Worm (Caenorhabditis elegans) whole organism, L4 larva: ENCODE results near the gene C45G9.11.
A peak's percentile ranks its signal among the peaks of the same experiment; 100 is the strongest.

ENCODE experiments used
- F10B5.3 ChIP-seq: sonication (generic microtip); optimal IDR thresholded peaks from 2 replicates; lab custom pipeline; 2016; ENCODE audit warnings: mild to moderate bottlenecking, missing genetic modification characterization, missing compliant biosample characterization
- F44E2.7 ChIP-seq: fragments of 200-800 bp; sonication (Bioruptor generic); IDR thresholded peaks from 2 replicates; pipeline ENCODE4 v2.1.2; 2022; ENCODE audit warnings: missing genetic modification characterization, missing compliant biosample characterization
- F49E8.2 ChIP-seq: sonication (generic microtip); optimal IDR thresholded peaks from 2 replicates; lab custom pipeline; 2016; ENCODE audit warnings: missing compliant biosample characterization, mild to moderate bottlenecking, missing genetic modification characterization, borderline replicate concordance
- R02D3.7 ChIP-seq: fragments of 150-350 bp; sonication (generic microtip); optimal IDR thresholded peaks from 3 replicates; lab custom pipeline; 2014; ENCODE audit warnings: missing biosample characterization, missing genetic modification characterization
- T20F7.1 ChIP-seq: fragments of 200-800 bp; sonication (Bioruptor generic); optimal IDR thresholded peaks from 2 replicates; lab custom pipeline; 2018; ENCODE audit warnings: mild to moderate bottlenecking, missing genetic modification characterization, missing compliant biosample characterization
- T26A8.4 ChIP-seq: fragments of 200-800 bp; sonication (Bioruptor generic); IDR thresholded peaks from 2 replicates; pipeline ENCODE4 v1.3.6; 2022; ENCODE audit warnings: missing genetic modification characterization, missing compliant biosample characterization
- ZK546.5 ChIP-seq, 2 experiments: sonication (generic microtip); optimal IDR thresholded peaks; 2 replicates each; lab custom pipeline; 2017; ENCODE audit warnings: missing biosample characterization in 2 of 2, missing genetic modification characterization in 2 of 2
- aha-1 ChIP-seq: fragments of 150-350 bp; peaks from one replicate; lab custom pipeline; 2014; ENCODE audit warnings: missing biosample characterization, missing genetic modification characterization
- attf-4 ChIP-seq: sonication (generic microtip); optimal IDR thresholded peaks from 3 replicates; lab custom pipeline; 2017; ENCODE audit warnings: missing biosample characterization, missing genetic modification characterization
- ceh-62 ChIP-seq: sonication (generic microtip); optimal IDR thresholded peaks from 2 replicates; lab custom pipeline; 2017; ENCODE audit warnings: missing biosample characterization, missing genetic modification characterization
- ctbp-1 ChIP-seq: fragments of 200-800 bp; sonication (Bioruptor generic); IDR thresholded peaks from 2 replicates; pipeline ENCODE4 v1.3.6; 2022; ENCODE audit warnings: missing genetic modification reagents, missing genetic modification characterization, missing compliant biosample characterization
- daf-16 ChIP-seq, 3 experiments: sonication (generic microtip); optimal IDR thresholded peaks; 2 replicates each; lab custom pipeline; 2016 to 2017; ENCODE audit warnings: missing genetic modification characterization in 3 of 3, missing genetic modification reagents in 3 of 3, mild to moderate bottlenecking in 2 of 3, missing compliant biosample characterization in 2 of 3, missing biosample characterization in 1 of 3, moderate library complexity in 1 of 3
- daf-19 ChIP-seq: fragments of 200-800 bp; sonication (Bioruptor generic); conservative IDR thresholded peaks from 2 replicates; pipeline ENCODE4 v1.3.6; 2022; ENCODE audit warnings: missing genetic modification characterization, missing compliant biosample characterization
- dmd-8 ChIP-seq: fragments of 200-800 bp; sonication (Bioruptor generic); IDR thresholded peaks from 2 replicates; pipeline ENCODE4 v1.3.6; 2022; ENCODE audit warnings: missing genetic modification characterization, missing compliant biosample characterization
- dmd-9 ChIP-seq: fragments of 200-800 bp; sonication (Bioruptor generic); IDR thresholded peaks from 2 replicates; pipeline ENCODE4 v1.3.6; 2022; ENCODE audit warnings: missing genetic modification reagents, missing genetic modification characterization, missing compliant biosample characterization
- dve-1 ChIP-seq: sonication (generic microtip); optimal IDR thresholded peaks from 2 replicates; lab custom pipeline; 2017; ENCODE audit warnings: antibody characterized with exemption, mild to moderate bottlenecking, missing genetic modification characterization, missing compliant biosample characterization; ENCODE audit not compliant: insufficient read depth
- fkh-10 ChIP-seq: fragments of 150-350 bp; optimal IDR thresholded peaks from 2 replicates; lab custom pipeline; 2014; ENCODE audit warnings: missing biosample characterization, missing genetic modification reagents, missing genetic modification characterization
- fos-1 ChIP-seq: fragments of 150-350 bp; optimal IDR thresholded peaks from 2 replicates; lab custom pipeline; 2014; ENCODE audit warnings: missing biosample characterization, missing genetic modification characterization
- hmg-1.1 ChIP-seq: fragments of 200-800 bp; sonication (Bioruptor generic); IDR thresholded peaks from 2 replicates; pipeline ENCODE4 v1.3.6; 2022; ENCODE audit warnings: missing genetic modification reagents, missing genetic modification characterization, missing compliant biosample characterization
- lim-7 ChIP-seq: fragments of 200-800 bp; sonication (Bioruptor generic); IDR thresholded peaks from 2 replicates; pipeline ENCODE4 v1.3.6; 2022; ENCODE audit warnings: missing genetic modification characterization, missing compliant biosample characterization
- lin-13 ChIP-seq: fragments of 150-350 bp; optimal IDR thresholded peaks from 2 replicates; lab custom pipeline; 2014; ENCODE audit warnings: missing biosample characterization, missing genetic modification reagents, missing genetic modification characterization
- lin-15B ChIP-seq: fragments of 150-350 bp; sonication (generic microtip); optimal IDR thresholded peaks from 3 replicates; lab custom pipeline; 2014; ENCODE audit warnings: missing biosample characterization, missing genetic modification characterization
- lin-38 ChIP-seq: fragments of 200-800 bp; sonication (Bioruptor generic); IDR thresholded peaks from 2 replicates; pipeline ENCODE4 v1.3.6; 2022; ENCODE audit warnings: missing genetic modification reagents, missing genetic modification characterization, missing compliant biosample characterization
- lir-3 ChIP-seq: sonication (generic microtip); optimal IDR thresholded peaks from 2 replicates; lab custom pipeline; 2016; ENCODE audit warnings: mild to moderate bottlenecking, missing genetic modification characterization, missing compliant biosample characterization
- lsy-2 ChIP-seq, 2 experiments: fragments of 150-350 bp in 1 of 2; sonication (generic microtip) in 1 of 2; optimal IDR thresholded peaks; 2 replicates each; lab custom pipeline; 2014 to 2017; ENCODE audit warnings: missing biosample characterization in 2 of 2, missing genetic modification characterization in 2 of 2
- madf-5 ChIP-seq, 2 experiments: fragments of 200-800 bp; sonication (Bioruptor generic); IDR thresholded peaks; 2 replicates each; pipeline ENCODE4 v1.3.6; 2022; ENCODE audit warnings: missing compliant biosample characterization in 2 of 2, missing genetic modification characterization in 2 of 2
- mdl-1 ChIP-seq, 2 experiments: fragments of 150-350 bp in 1 of 2; sonication (generic microtip) in 1 of 2; optimal IDR thresholded peaks; 2 replicates each; lab custom pipeline; 2014 to 2017; ENCODE audit warnings: missing biosample characterization in 2 of 2, missing genetic modification characterization in 2 of 2
- mep-1 ChIP-seq: fragments of 150-350 bp; sonication (generic microtip); optimal IDR thresholded peaks from 3 replicates; lab custom pipeline; 2014; ENCODE audit warnings: missing biosample characterization, missing genetic modification characterization
- mes-2 ChIP-seq: sonication (generic microtip); optimal IDR thresholded peaks from 2 replicates; lab custom pipeline; 2016; ENCODE audit warnings: missing genotype, mild to moderate bottlenecking, missing genetic modification characterization, missing compliant biosample characterization; ENCODE audit not compliant: poor library complexity, severe bottlenecking
- mxl-2 ChIP-seq: fragments of 200-800 bp; sonication (Bioruptor generic); conservative IDR thresholded peaks from 2 replicates; pipeline ENCODE4 v1.3.6; 2022; ENCODE audit warnings: missing genetic modification reagents, missing genetic modification characterization, missing compliant biosample characterization
- mxl-3 ChIP-seq: fragments of 200-800 bp; sonication (Bioruptor generic); optimal IDR thresholded peaks from 2 replicates; lab custom pipeline; 2018; ENCODE audit warnings: mild to moderate bottlenecking, missing genetic modification characterization, missing compliant biosample characterization
- nhr-111 ChIP-seq: fragments of 200-800 bp; sonication (Bioruptor generic); optimal IDR thresholded peaks from 2 replicates; lab custom pipeline; 2018; ENCODE audit warnings: mild to moderate bottlenecking, missing genetic modification characterization, missing compliant biosample characterization
- nhr-237 ChIP-seq: sonication (generic microtip); optimal IDR thresholded peaks from 2 replicates; lab custom pipeline; 2017; ENCODE audit warnings: missing biosample characterization, missing genetic modification characterization
- nhr-48 ChIP-seq: sonication (generic microtip); optimal IDR thresholded peaks from 2 replicates; lab custom pipeline; 2016; ENCODE audit warnings: mild to moderate bottlenecking, missing genetic modification characterization, missing compliant biosample characterization
- nhr-77 ChIP-seq: fragments of 150-350 bp; optimal IDR thresholded peaks from 2 replicates; lab custom pipeline; 2014; ENCODE audit warnings: missing biosample characterization, missing genetic modification characterization
- pha-4 ChIP-seq, 2 experiments: fragments of 150-350 bp in 1 of 2; fragments of 200-800 bp in 1 of 2; sonication (Bioruptor generic) in 1 of 2; IDR thresholded peaks in 1 of 2; optimal IDR thresholded peaks in 1 of 2; 2 replicates each; pipeline versions ENCODE4 v1.3.6 to Lab custom; 2014 to 2022; ENCODE audit warnings: missing genetic modification characterization in 2 of 2, missing genetic modification reagents in 2 of 2, missing biosample characterization in 1 of 2, missing compliant biosample characterization in 1 of 2
- saeg-2 ChIP-seq: fragments of 200-800 bp; sonication (Bioruptor generic); IDR thresholded peaks from 2 replicates; pipeline ENCODE4 v1.3.6; 2022; ENCODE audit warnings: missing genetic modification reagents, missing genetic modification characterization, missing compliant biosample characterization
- set-16 ChIP-seq: fragments of 200-800 bp; sonication (Bioruptor generic); IDR thresholded peaks from 2 replicates; pipeline ENCODE4 v1.3.6; 2022; ENCODE audit warnings: missing genetic modification reagents, missing genetic modification characterization, missing compliant biosample characterization
- skn-1 ChIP-seq: fragments of 150-350 bp; optimal IDR thresholded peaks from 2 replicates; lab custom pipeline; 2014; ENCODE audit warnings: missing biosample characterization, missing genetic modification characterization
- snpc-4 ChIP-seq: fragments of 150-350 bp; optimal IDR thresholded peaks from 2 replicates; lab custom pipeline; 2014; ENCODE audit warnings: missing biosample characterization, missing genetic modification characterization
- spr-1 ChIP-seq: sonication (generic microtip); optimal IDR thresholded peaks from 2 replicates; lab custom pipeline; 2016; ENCODE audit warnings: mild to moderate bottlenecking, missing genetic modification characterization, missing compliant biosample characterization
- unc-62 ChIP-seq, 3 experiments: fragments of 150-350 bp in 1 of 3; sonication (generic microtip); optimal IDR thresholded peaks in 2 of 3; peaks in 1 of 3; 1 replicate in 1 of 3; 2 replicates in 2 of 3; lab custom pipeline; 2014 to 2017; ENCODE audit warnings: missing biosample characterization in 3 of 3, missing genetic modification characterization in 3 of 3, missing genetic modification reagents in 3 of 3, missing genotype in 1 of 3
- zfp-3 ChIP-seq: fragments of 200-800 bp; sonication (Bioruptor generic); conservative IDR thresholded peaks from 2 replicates; pipeline ENCODE4 v1.3.6; 2022; ENCODE audit warnings: missing genetic modification reagents, missing genetic modification characterization, missing compliant biosample characterization
- ztf-11 ChIP-seq: fragments of 150-350 bp; optimal IDR thresholded peaks from 2 replicates; lab custom pipeline; 2014; ENCODE audit warnings: missing biosample characterization, missing genetic modification characterization

The C45G9.11 gene

DNA sequence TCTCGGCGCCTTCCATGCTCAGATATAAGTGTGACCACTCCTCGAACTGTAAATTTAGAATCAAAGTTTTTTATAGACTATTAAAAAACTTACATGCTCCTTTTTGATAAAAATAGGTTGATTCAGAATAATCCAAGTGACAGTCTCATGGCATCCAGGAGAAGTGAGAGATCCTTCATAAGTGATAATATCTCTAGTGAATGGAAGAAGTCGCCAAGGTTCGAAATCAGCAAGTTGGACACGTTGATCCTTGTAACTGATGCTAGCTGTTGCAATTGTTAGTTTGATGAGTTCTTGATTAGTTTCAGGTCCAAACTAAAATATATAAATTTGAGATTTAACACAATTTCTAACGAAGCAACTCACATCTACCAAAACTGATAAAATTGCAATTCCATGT is 14.8 kb upstream of the C45G9.11 start:
- TF ChIP-seq T26A8.4 (GFP tag; lab: Robert Waterston, UW) (0 out of 2 replicates have a peak, but pooled peaks have one; percentile 21), T20F7.1 (GFP tag; lab: Kevin White, UChicago) (peak; percentile 36), skn-1 (tag; lab: Kevin White, UChicago) (no peak), mep-1 (peak; percentile 0), lsy-2 (tag; optimal IDR thresholded peaks at IDR 0.05; lab: Kevin White, UChicago) (peak in 1 of 2 experiments; percentile 15), hmg-1.1 (GFP tag; lab: Robert Waterston, UW) (0 out of 2 replicates have a peak, but pooled peaks have one; percentile 27), aha-1 (peak; percentile 59), lin-38 (GFP tag; lab: Robert Waterston, UW) (peak; percentile 51), nhr-48 (tag; lab: Kevin White, UChicago) (peak; percentile 25), dve-1 (tag; lab: Kevin White, UChicago) (peak; percentile 25), nhr-237 (tag; lab: Kevin White, UChicago) (no peak), F49E8.2 (no peak), dmd-9 (GFP tag; lab: Robert Waterston, UW) (no peak), nhr-111 (GFP tag; lab: Kevin White, UChicago) (no peak), pha-4 (GFP tag; IDR thresholded peaks at IDR 0.05; lab: Robert Waterston, UW) (0 out of 2 replicates have a peak, but pooled peaks have one; percentile 30), pha-4 (tag; optimal IDR thresholded peaks at IDR 0.05; lab: Kevin White, UChicago) (no peak), zfp-3 (GFP tag; lab: Robert Waterston, UW) (0 out of 2 replicates have a peak, but pooled peaks have one; percentile 36), mes-2 (peak; percentile 17), daf-16 (GFP tag; optimal IDR thresholded peaks at IDR 0.05; lab: Kevin White, UChicago) (no peak), daf-16 (tag; optimal IDR thresholded peaks at IDR 0.05; lab: Kevin White, UChicago) (peak; percentile 21), spr-1 (tag; lab: Kevin White, UChicago) (peak; percentile 0), nhr-77 (tag; lab: Kevin White, UChicago) (no peak), F44E2.7 (0 out of 2 replicates have a peak, but pooled peaks have one; percentile 15)

DNA sequence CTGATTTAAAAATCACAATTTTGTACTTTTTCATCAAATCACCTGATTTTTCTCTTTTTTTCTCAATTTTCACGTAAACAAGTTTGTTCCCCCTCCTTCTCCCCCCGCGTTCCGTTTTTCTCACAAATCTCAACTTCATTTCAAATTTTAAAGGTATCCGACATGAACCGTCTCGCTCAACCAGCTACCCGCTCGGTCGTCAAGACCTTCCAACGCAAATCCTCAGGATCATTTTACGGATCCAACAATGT is 13.0 kb upstream of the C45G9.11 start, which contains the start of gene cox-6A:
cox-6A (plus strand) TSS at position 152 of the 251 bp plus-strand sequence.
- no peak for TF ChIP-seq mdl-1 (tag; optimal IDR thresholded peaks at IDR 0.05; lab: Kevin White, UChicago)
- TF ChIP-seq aha-1 = no peak
- no peak for TF ChIP-seq attf-4
- no peak for TF ChIP-seq mes-2
- TF ChIP-seq lir-3 (tag; lab: Kevin White, UChicago) = no peak
- no peak for TF ChIP-seq lin-13 (GFP tag; lab: Kevin White, UChicago)

DNA sequence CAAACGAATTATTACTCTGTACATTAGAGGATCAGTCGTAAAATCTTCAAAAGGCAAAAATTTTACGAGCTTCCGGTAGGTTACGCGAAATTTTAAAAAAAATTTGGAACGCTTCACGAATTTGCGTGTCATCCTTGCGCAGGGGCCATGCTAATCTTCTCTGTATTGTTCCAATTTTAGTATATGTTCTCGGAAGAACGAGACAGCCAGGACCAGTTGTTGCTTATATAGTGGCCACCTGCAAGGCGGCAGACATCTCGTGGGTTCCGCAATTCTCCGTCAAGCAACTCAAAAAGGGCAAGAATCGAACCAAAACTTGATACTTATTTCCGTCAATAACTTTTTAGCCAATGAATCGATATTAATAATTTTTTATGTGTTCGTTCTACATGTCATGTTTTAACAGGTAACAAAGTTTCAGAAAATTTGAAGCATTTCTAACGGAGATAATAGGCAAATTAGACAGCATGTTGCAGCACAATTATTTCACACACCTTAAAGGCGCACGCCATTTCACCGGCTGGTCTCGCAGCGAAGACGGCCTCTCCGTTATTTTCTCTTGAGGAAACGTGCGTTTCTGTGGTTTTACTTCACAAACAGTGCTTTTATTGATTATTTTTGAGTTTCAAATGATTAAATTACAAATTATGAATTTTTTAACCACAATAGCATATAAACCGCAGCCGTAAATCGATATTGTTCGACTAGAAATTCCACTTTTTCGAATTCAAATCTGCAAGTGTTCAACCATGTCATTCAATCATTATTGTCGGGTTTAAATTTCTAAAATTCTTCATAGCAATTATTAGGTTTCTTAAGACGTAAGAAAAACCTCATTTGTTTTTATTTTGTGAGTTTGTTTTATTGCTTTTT is 12.4 kb upstream of the C45G9.11 start:
- TF ChIP-seq fkh-10 (GFP tag; lab: Kevin White, UChicago) = peak; percentile 70
- TF ChIP-seq set-16 (GFP tag; lab: Robert Waterston, UW) = peak; percentile 42; the same call in 1 of the 2 replicates
- TF ChIP-seq mxl-3 = peak; percentile 60
- TF ChIP-seq hmg-1.1 (GFP tag; lab: Robert Waterston, UW) = peak; percentile 93
- peak in 1 of 2 experiments; percentile 85; a peak in 2 of 4 replicates for TF ChIP-seq madf-5 (GFP tag; IDR thresholded peaks at IDR 0.05; lab: Robert Waterston, UW)
- no peak for TF ChIP-seq lin-15B (tag; lab: Kevin White, UChicago)
- TF ChIP-seq snpc-4 (tag; lab: Kevin White, UChicago) = peak; percentile 96
- TF ChIP-seq lim-7 (GFP tag; lab: Robert Waterston, UW) = peak; percentile 83
- no peak for TF ChIP-seq skn-1 (tag; lab: Kevin White, UChicago)
- peak; percentile 83 for TF ChIP-seq F10B5.3 (tag; lab: Kevin White, UChicago)
- peak; percentile 76 to 83 for TF ChIP-seq daf-16 (GFP tag; optimal IDR thresholded peaks at IDR 0.05; lab: Kevin White, UChicago)
- TF ChIP-seq daf-16 (tag; optimal IDR thresholded peaks at IDR 0.05; lab: Kevin White, UChicago) = peak; percentile 56
- no peak for TF ChIP-seq ztf-11 (tag; lab: Kevin White, UChicago)
- TF ChIP-seq T20F7.1 (GFP tag; lab: Kevin White, UChicago) = peak; percentile 79
- peak; percentile 78; the same call in 1 of the 2 replicates for TF ChIP-seq saeg-2 (GFP tag; lab: Robert Waterston, UW)
- TF ChIP-seq ctbp-1 (GFP tag; lab: Robert Waterston, UW) = peak; percentile 90
- no peak for TF ChIP-seq ZK546.5 (tag; optimal IDR thresholded peaks at IDR 0.05; lab: Kevin White, UChicago)
- TF ChIP-seq ceh-62 (tag; lab: Kevin White, UChicago) = no peak
- TF ChIP-seq R02D3.7 (tag; lab: Kevin White, UChicago) = peak; percentile 18
- TF ChIP-seq nhr-48 (tag; lab: Kevin White, UChicago) = peak; percentile 86
- no peak for TF ChIP-seq fos-1
- 0 out of 2 replicates have a peak, but pooled peaks have one; percentile 58 for TF ChIP-seq mxl-2
- TF ChIP-seq dmd-8 (GFP tag; lab: Robert Waterston, UW) = peak; percentile 95
- TF ChIP-seq daf-19 (GFP tag; lab: Robert Waterston, UW) = peak; percentile 87
- TF ChIP-seq unc-62 (GFP tag; optimal IDR thresholded peaks at IDR 0.05 in 1 of 2; lab: Kevin White, UChicago) = peak in 1 of 2 experiments; percentile 57
- TF ChIP-seq unc-62 (tag; optimal IDR thresholded peaks at IDR 0.05; lab: Kevin White, UChicago) = no peak
